Worm (Caenorhabditis elegans) whole organism, mixed stage, embryonic: ENCODE measurements around the gene C53A5.16.

Experiments
- M03D4.4 ChIP-seq: sonication (generic microtip); optimal IDR thresholded peaks from 2 replicates; lab custom pipeline; 2017; ENCODE audit warnings: mild to moderate bottlenecking, missing genetic modification characterization, missing compliant biosample characterization
- blmp-1 ChIP-seq: fragments of 150-350 bp; optimal IDR thresholded peaks from 2 replicates; lab custom pipeline; 2014; ENCODE audit warnings: missing biosample characterization, missing genetic modification characterization
- ceh-83 ChIP-seq: fragments of 200-800 bp; sonication (Bioruptor generic); optimal IDR thresholded peaks from 2 replicates; lab custom pipeline; 2018; ENCODE audit warnings: mild to moderate bottlenecking, missing genetic modification characterization, missing compliant biosample characterization
- ces-1 ChIP-seq: fragments of 150-350 bp; optimal IDR thresholded peaks from 2 replicates; lab custom pipeline; 2014; ENCODE audit warnings: missing biosample characterization, missing genetic modification reagents, missing genetic modification characterization
- cnd-1 ChIP-seq: fragments of 200-800 bp; sonication (Bioruptor generic); optimal IDR thresholded peaks from 2 replicates; lab custom pipeline; 2018; ENCODE audit warnings: mild to moderate bottlenecking, missing genetic modification characterization, missing compliant biosample characterization
- drap-1 ChIP-seq: fragments of 200-800 bp; sonication (Bioruptor generic); optimal IDR thresholded peaks from 3 replicates; lab custom pipeline; 2018; ENCODE audit warnings: mild to moderate bottlenecking, missing genetic modification characterization, missing compliant biosample characterization
- elt-1 ChIP-seq: sonication (generic microtip); optimal IDR thresholded peaks from 2 replicates; lab custom pipeline; 2017; ENCODE audit warnings: missing genetic modification characterization, mild to moderate bottlenecking, missing compliant biosample characterization, antibody characterized with exemption, moderate library complexity, borderline replicate concordance; ENCODE audit not compliant: insufficient read depth
- elt-3 ChIP-seq: fragments of 150-350 bp; optimal IDR thresholded peaks from 2 replicates; lab custom pipeline; 2014; ENCODE audit warnings: missing biosample characterization, missing genetic modification characterization
- ham-2 ChIP-seq: fragments of 200-800 bp; sonication (Bioruptor generic); optimal IDR thresholded peaks from 2 replicates; lab custom pipeline; 2018; ENCODE audit warnings: mild to moderate bottlenecking, missing genetic modification characterization, missing compliant biosample characterization
- hlh-1 ChIP-seq: fragments of 150-350 bp; optimal IDR thresholded peaks from 2 replicates; lab custom pipeline; 2014; ENCODE audit warnings: missing biosample characterization, missing genetic modification reagents, missing genetic modification characterization
- lin-13 ChIP-seq: fragments of 150-350 bp; optimal IDR thresholded peaks from 2 replicates; lab custom pipeline; 2014; ENCODE audit warnings: missing biosample characterization, missing genetic modification characterization
- lin-32 ChIP-seq: fragments of 200-800 bp; sonication (Bioruptor generic); optimal IDR thresholded peaks from 2 replicates; lab custom pipeline; 2018; ENCODE audit warnings: mild to moderate bottlenecking, missing genetic modification characterization, missing compliant biosample characterization
- mab-5 ChIP-seq: fragments of 150-350 bp; optimal IDR thresholded peaks from 2 replicates; lab custom pipeline; 2014; ENCODE audit warnings: missing biosample characterization, missing genetic modification characterization
- mls-2 ChIP-seq: sonication (generic microtip); optimal IDR thresholded peaks from 2 replicates; lab custom pipeline; 2016; ENCODE audit warnings: mild to moderate bottlenecking, missing genetic modification characterization, moderate library complexity, missing compliant biosample characterization
- nhr-12 ChIP-seq: fragments of 150-350 bp; optimal IDR thresholded peaks from 2 replicates; lab custom pipeline; 2014; ENCODE audit warnings: missing biosample characterization, missing genetic modification characterization
- nhr-2 ChIP-seq: fragments of 150-350 bp; optimal IDR thresholded peaks from 2 replicates; lab custom pipeline; 2014; ENCODE audit warnings: missing biosample characterization, missing genetic modification characterization
- nhr-237 ChIP-seq: fragments of 150-350 bp; optimal IDR thresholded peaks from 2 replicates; lab custom pipeline; 2014; ENCODE audit warnings: missing biosample characterization, missing genetic modification characterization
- nhr-28 ChIP-seq: fragments of 150-350 bp; optimal IDR thresholded peaks from 2 replicates; lab custom pipeline; 2014; ENCODE audit warnings: missing biosample characterization, missing genetic modification characterization
- nhr-76 ChIP-seq: sonication (generic microtip); optimal IDR thresholded peaks from 2 replicates; lab custom pipeline; 2017; ENCODE audit warnings: missing biosample characterization, missing genetic modification characterization
- sem-2 ChIP-seq: fragments of 200-800 bp; sonication (Bioruptor generic); optimal IDR thresholded peaks from 2 replicates; lab custom pipeline; 2018; ENCODE audit warnings: mild to moderate bottlenecking, missing genetic modification characterization, missing compliant biosample characterization
- snpc-4 ChIP-seq: fragments of 150-350 bp; optimal IDR thresholded peaks from 2 replicates; lab custom pipeline; 2014; ENCODE audit warnings: missing biosample characterization, missing genetic modification characterization
- sptf-1 ChIP-seq: sonication (generic microtip); optimal IDR thresholded peaks from 2 replicates; lab custom pipeline; 2017; ENCODE audit warnings: mild to moderate bottlenecking, missing genetic modification characterization, moderate library complexity, missing compliant biosample characterization
- tbx-8 ChIP-seq: fragments of 200-800 bp; sonication (Bioruptor generic); optimal IDR thresholded peaks from 2 replicates; lab custom pipeline; 2018; ENCODE audit warnings: mild to moderate bottlenecking, missing genetic modification characterization, moderate library complexity, missing compliant biosample characterization
- unc-120 ChIP-seq: sonication (generic microtip); optimal IDR thresholded peaks from 2 replicates; lab custom pipeline; 2017; ENCODE audit warnings: missing genetic modification characterization, missing compliant biosample characterization; ENCODE audit not compliant: poor library complexity, severe bottlenecking
- unc-39 ChIP-seq: fragments of 150-350 bp; optimal IDR thresholded peaks from 2 replicates; lab custom pipeline; 2014; ENCODE audit warnings: missing biosample characterization, missing genetic modification characterization
- zip-8 ChIP-seq: fragments of 150-350 bp; optimal IDR thresholded peaks from 2 replicates; lab custom pipeline; 2014; ENCODE audit warnings: missing biosample characterization, missing genetic modification characterization
- ztf-11 ChIP-seq: fragments of 150-350 bp; optimal IDR thresholded peaks from 2 replicates; lab custom pipeline; 2014; ENCODE audit warnings: missing biosample characterization, missing genetic modification characterization

The C53A5.16 gene

DNA sequence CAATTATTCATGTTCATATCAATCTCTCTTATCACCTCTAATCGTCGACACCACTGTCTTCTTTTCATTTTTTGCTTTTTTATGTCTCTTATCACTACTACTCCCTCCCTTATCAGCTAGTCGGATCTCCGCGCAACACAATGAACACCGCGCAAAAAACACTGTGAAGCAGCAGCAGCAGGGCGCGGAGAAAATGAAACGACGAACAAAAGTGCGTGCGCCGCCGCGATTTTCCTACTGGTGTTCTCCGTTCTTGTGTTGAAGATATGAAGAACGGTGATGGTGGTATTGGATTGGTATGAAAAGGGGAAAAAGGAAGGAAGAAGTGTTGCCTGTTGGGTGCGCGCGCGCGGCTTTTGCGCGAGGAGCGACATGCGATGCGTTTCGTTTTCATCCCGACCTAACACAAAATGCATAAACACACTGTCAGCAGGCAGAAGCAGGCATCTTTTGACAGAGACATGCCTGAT is 16.6 kb downstream of the C53A5.16 start:
- TF ChIP-seq elt-3 (tag; lab: Kevin White, UChicago) (peak; percentile 14), cnd-1 (tag; lab: Kevin White, UChicago) (peak; percentile 15), lin-13 (no peak), drap-1 (peak; percentile 62), tbx-8 (GFP tag; lab: Kevin White, UChicago) (no peak), elt-1 (tag; lab: Kevin White, UChicago) (peak; percentile 92), sptf-1 (tag; lab: Kevin White, UChicago) (peak; percentile 30), sem-2 (GFP tag; lab: Kevin White, UChicago) (peak; percentile 7), mls-2 (tag; lab: Kevin White, UChicago) (no peak), ham-2 (GFP tag; lab: Kevin White, UChicago) (peak; percentile 95)
- TF ChIP-seq, all 35 proteins: peak for 7

DNA sequence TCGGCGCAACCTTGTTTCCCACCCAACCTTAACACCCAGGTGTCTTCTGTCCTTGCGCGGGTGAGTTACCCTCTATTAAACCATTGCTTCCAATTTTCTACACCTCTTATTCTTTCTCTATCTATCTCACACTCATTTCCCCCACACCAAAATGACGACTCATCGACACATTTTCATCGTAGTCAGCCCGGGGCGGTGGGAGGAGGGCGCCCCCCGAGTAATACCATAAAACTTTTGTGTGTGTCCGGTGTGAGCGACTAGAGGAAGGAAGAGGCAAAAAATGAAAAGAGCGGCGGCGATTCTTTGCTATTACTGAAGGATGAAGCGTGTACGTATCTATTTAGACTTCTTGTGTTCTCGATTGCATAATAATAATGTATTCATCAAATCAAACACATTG is 17.6 kb downstream of the C53A5.16 start:
- TF ChIP-seq nhr-28 (tag; lab: Kevin White, UChicago) (no peak), drap-1 (peak; percentile 66), M03D4.4 (peak; percentile 29)
- TF ChIP-seq, all 35 proteins: peak for 2

DNA sequence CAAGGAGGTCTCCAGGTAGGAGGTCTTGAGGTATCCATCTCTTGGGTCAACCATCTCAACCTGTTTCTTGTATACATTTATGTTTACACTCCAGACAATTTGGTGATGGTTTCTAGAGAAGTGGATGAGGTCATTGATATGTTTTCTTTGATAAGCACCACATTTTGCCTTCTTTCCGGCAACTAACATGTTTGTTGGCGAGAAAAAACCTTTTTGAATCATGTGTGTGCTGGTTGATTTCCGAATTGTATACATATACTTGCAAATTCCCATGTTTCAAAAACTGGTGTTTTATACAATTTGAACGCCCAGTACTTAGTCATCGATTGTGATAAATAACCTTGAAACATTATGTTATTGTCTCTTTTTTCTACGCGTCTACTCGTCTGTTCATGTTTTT is 18.3 kb downstream of the C53A5.16 start:
- no peak for TF ChIP-seq snpc-4
- no peak for TF ChIP-seq ztf-11 (tag; lab: Kevin White, UChicago)
- no peak for TF ChIP-seq hlh-1 (tag; lab: Kevin White, UChicago)
- no peak for TF ChIP-seq mls-2 (tag; lab: Kevin White, UChicago)

DNA sequence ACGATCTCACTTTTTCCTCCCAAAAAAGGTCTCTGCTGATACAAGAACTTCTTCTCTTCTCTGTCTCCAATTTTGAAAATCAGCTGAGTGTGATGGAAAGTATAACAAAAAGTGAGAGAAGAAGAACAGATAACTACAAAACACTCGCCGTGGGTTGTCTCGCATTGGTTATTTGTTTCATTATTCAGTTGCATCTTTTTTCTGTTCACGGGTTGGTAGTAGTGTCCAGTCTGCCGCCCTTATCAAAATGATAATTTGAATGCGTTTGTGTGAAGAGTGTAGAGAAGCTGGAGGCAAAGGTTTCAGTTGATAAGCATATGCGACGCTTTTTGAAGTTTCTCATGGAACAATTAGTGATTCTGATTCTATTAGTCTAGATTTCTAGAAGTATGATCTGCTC is 19.3 kb downstream of the C53A5.16 start:
- TF ChIP-seq nhr-28 (tag; lab: Kevin White, UChicago) = no peak
- no peak for TF ChIP-seq blmp-1 (tag; lab: Kevin White, UChicago)
- no peak for TF ChIP-seq cnd-1 (tag; lab: Kevin White, UChicago)
- no peak for TF ChIP-seq unc-39 (tag; lab: Kevin White, UChicago)
- no peak for TF ChIP-seq ces-1 (GFP tag; lab: Kevin White, UChicago)
- no peak for TF ChIP-seq nhr-237 (tag; lab: Kevin White, UChicago)
- TF ChIP-seq ztf-11 (tag; lab: Kevin White, UChicago) = no peak
- TF ChIP-seq unc-120 = no peak
- TF ChIP-seq M03D4.4 = no peak
- no peak for TF ChIP-seq hlh-1 (tag; lab: Kevin White, UChicago)
- no peak for TF ChIP-seq mab-5 (tag; lab: Kevin White, UChicago)
- no peak for TF ChIP-seq nhr-76
- TF ChIP-seq nhr-12 (tag; lab: Kevin White, UChicago) = no peak
- TF ChIP-seq tbx-8 (GFP tag; lab: Kevin White, UChicago) = no peak
- TF ChIP-seq drap-1 = no peak
- no peak for TF ChIP-seq ceh-83 (GFP tag; lab: Kevin White, UChicago)

DNA sequence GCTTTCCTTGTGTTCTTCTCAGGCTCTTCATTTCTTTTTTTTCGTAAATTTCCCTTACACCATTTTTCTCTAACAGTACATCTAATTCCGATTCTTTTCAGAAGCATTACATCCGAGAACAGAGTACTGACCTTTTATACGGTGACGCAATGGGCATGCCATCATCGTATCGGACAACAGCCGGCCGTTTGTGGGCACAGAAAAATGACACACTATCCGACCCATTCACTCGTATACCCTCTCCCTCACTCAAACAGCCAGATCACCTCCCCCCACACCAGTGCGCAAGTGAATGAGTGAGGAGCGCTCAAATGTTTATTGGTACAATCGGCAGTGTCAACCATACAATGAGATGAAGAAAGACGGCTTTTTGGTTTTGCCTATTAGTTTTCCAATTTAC is 21.3 kb downstream of the C53A5.16 start, which contains the start of gene R02D5.24:
Gene R02D5.24, plus strand, starts transcription at position 205 of the 400 bp plus-strand sequence.
- TF ChIP-seq sem-2 (GFP tag; lab: Kevin White, UChicago) (no peak), zip-8 (peak; percentile 81), lin-32 (GFP tag; lab: Kevin White, UChicago) (no peak), nhr-2 (peak; percentile 99), sptf-1 (tag; lab: Kevin White, UChicago) (peak; percentile 32), cnd-1 (tag; lab: Kevin White, UChicago) (peak; percentile 56), mab-5 (tag; lab: Kevin White, UChicago) (no peak), nhr-12 (tag; lab: Kevin White, UChicago) (no peak), hlh-1 (tag; lab: Kevin White, UChicago) (peak; percentile 10), unc-120 (no peak), drap-1 (peak; percentile 73), nhr-237 (tag; lab: Kevin White, UChicago) (no peak)

DNA sequence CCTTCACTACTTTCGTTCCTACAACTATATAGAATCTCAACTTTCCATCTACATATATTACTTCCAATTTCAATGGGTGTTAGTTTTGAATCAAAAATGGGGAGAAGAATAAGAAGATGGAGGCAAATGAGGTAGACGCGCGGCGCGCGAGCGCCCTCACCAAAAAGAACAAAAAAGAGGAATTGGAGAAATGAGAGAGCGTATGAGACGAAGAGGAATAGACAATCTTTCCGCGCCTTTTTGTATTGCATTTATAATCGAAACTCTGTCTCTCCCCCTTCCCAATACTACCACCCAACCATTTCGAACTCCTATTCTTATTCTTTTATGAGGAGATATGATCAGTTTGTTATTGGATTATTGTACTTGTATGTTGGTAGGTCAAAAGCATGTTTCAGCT is 21.9 kb downstream of the C53A5.16 start:
- TF ChIP-seq ceh-83 (GFP tag; lab: Kevin White, UChicago) (no peak), ces-1 (GFP tag; lab: Kevin White, UChicago) (peak; percentile 15)
